Fruit fly (Drosophila melanogaster) Kc167 (cell line): Measurements from ENCODE around the gene BNIP3.
"Not testable (repeated sequence)": the region's sequence is repeated elsewhere in the genome, so short reads cannot be mapped to it uniquely, and the experiment has no call there.

Source experiments
- psq ChIP-seq: fragments of >200 bp; optimal IDR thresholded peaks from 2 replicates; lab custom pipeline; 2017; ENCODE audit warnings: missing external identifiers
- ttk ChIP-seq: sonication (Bioruptor generic); optimal IDR thresholded peaks from 2 replicates; lab custom pipeline; 2017; ENCODE audit warnings: missing external identifiers

- TF ChIP-seq ttk; psq (lab: Kevin White, UChicago): not testable (repeated sequence)
Measured at dm6 chr3L:20503886-20504285, 15.3 kb downstream of the BNIP3 start, which contains the start of gene CG17637.
